Fruit fly (Drosophila melanogaster) S2 (cell line): Measurements from ENCODE around the gene CG43407.

Experiments used
- CG8478 ChIP-seq: fragments of >200 bp; optimal IDR thresholded peaks from 2 replicates; lab custom pipeline; 2018
- CTCF ChIP-seq, 2 experiments: fragments of >200 bp; optimal IDR thresholded peaks; 2 replicates each; lab custom pipeline; 2018

The CG43407 gene

DNA sequence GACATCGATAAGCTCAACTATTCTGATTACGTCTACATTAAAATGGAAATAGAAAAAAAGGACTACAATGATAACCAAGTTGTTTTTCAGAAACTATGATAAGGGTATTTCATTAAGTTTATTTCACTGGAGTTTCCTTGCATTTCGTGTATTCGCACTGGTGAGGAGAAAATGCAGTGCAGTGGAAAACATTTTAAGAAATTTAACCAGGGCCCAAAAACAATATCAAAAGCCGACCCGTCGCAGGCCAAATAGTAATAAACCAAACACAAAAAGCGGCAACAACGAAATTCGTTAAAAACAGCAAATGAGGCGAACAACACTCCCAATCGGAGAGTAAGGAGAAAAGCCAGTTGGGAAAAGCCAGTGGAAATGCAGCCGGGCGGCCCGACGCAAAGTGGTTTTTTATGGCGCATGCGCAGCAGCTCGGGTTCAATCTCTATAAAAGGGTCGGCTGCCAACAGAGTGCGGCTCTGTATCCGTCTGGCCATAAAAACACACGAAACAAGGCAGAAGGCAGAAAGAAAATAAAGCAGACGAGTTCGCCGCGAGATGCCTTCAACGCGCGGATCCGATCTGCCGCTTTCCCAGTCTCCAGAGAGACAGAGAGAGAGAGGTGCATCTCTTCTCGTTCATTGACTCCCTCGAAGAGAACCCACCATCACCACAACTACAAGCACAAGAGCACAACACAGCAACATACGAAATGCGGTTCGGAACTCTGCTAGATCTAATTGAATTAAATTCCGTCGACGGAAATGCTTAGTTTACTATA is 27.9 kb upstream of the CG43407 start:
- peak in 1 of 2 experiments; percentile 33 for TF ChIP-seq CTCF (optimal IDR thresholded peaks at IDR 0.05; lab: Kevin White, UChicago)
- TF ChIP-seq CG8478 (lab: Kevin White, UChicago): no peak

DNA sequence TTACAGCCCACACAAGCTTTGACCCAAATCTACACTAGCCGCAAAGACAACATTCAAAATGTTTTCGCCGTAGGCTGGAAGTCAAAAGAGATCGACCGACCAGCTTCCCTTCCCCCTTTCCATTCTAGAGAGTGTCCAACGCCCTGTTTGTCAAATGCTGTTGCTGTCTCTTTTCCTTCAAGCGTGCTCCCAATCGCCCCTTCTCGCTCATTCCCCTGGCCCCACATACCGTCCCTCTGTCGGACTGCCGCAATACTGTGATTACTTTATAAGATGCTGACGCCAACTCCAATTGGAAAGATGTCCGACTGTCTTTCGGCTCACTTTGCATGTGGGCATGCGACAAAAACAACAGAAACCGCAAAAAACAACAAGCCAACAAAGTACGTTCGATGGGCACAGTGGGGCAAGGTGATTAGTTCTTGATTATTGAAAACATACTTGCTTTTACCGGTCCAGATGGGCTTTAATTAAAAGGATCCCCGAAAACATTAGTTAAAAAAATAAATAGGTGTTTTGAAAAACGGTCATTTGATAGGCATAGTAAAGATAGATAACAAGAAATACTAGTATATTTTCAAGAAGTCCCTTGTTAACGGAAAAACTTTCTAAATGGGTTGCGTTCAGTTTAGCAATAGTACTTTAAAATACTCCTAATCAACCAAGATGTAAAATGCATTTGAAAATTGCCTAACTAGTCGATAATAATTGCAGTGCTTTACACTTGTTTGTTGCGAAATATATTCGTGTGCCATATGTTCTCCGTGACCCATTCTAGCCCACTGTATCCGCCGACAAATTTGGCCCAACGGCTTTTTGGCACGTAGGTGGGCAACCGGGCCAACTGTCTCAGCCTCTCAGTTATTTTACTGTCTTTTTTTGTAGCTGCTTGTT is 26.9 kb upstream of the CG43407 start:
- no peak for TF ChIP-seq CTCF (optimal IDR thresholded peaks at IDR 0.05; lab: Kevin White, UChicago)
- TF ChIP-seq CG8478 (lab: Kevin White, UChicago): no peak

dm6 chr3L:19079067-19079466 is 25.9 kb upstream of the CG43407 start:
- TF ChIP-seq CTCF (optimal IDR thresholded peaks at IDR 0.05; lab: Kevin White, UChicago): no peak
- no peak for TF ChIP-seq CG8478 (lab: Kevin White, UChicago)

DNA sequence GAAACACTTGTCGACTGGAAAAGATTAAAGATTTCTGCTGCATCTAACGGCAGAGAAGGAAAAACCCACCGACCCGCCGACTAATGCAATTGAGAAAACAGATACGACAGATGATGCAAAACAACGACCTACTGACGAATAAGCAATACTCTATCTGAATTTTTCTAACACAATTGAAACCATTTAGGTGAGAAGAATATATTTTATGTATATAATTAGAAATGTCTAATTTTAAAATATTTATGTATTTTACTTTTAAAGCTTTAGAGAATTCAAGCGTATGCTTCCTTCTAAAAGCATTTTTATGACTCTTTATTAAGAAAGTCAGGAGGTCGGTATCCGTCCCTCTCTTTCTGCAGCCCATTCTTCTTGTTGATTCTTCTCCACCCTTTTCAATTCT is 25.3 kb upstream of the CG43407 start:
- no peak for TF ChIP-seq CG8478 (lab: Kevin White, UChicago)
- no peak for TF ChIP-seq CTCF (optimal IDR thresholded peaks at IDR 0.05; lab: Kevin White, UChicago)

dm6 chr3L:19075976-19076375 is 22.8 kb upstream of the CG43407 start:
- TF ChIP-seq CTCF (optimal IDR thresholded peaks at IDR 0.05; lab: Kevin White, UChicago) (no peak), CG8478 (lab: Kevin White, UChicago) (no peak)

- no peak for TF ChIP-seq CG8478 (lab: Kevin White, UChicago)
- TF ChIP-seq CTCF (optimal IDR thresholded peaks at IDR 0.05; lab: Kevin White, UChicago): no peak
These were observed 21.6 kb upstream of the CG43407 start for dm6 chr3L:19074673-19075402.

dm6 chr3L:19073909-19074239 is 20.7 kb upstream of the CG43407 start:
- TF ChIP-seq CTCF (optimal IDR thresholded peaks at IDR 0.05; lab: Kevin White, UChicago) (no peak), CG8478 (lab: Kevin White, UChicago) (no peak)

DNA sequence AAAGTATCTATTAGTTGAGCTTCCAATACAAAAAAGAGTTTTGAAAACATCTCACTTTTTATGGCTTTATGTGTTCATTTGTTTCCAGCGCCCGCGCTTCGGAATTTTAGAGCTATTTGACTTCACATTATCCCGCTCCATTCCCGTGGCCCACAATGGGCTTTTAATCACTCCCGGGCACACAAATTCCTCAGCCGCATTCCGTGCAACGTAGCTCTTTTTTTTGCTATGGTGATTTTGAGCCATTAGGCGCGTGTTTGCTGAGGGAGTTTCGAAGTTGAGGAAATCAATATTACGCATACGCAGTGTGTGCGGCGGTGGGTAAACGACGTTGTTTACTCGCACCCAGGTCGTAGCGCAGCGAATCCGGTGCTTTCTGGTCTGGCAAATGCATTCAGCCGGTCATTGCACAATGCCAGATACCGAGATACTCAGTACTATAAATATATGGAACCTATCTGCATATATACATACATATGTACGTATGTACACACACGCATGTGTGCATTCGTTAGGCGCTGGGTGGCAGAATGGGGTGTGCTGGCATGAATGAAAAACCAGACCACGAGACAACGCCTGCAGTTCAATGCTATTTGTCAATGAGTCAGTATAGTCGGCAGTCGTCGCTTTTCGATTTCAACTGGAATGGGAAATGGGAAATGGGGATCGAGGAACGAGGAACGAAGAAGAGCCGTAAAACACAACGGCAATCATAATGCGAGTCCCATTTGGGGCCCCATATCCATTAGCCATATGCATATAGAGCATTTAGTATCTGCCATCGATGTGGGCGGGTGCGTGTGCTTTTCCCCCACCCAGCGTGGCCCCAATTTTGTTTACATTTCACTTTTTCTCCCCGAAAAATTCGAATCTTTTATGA is 20.1 kb upstream of the CG43407 start:
- TF ChIP-seq CG8478 (lab: Kevin White, UChicago) (no peak), CTCF (optimal IDR thresholded peaks at IDR 0.05; lab: Kevin White, UChicago) (no peak)

- TF ChIP-seq CG8478 (lab: Kevin White, UChicago): no peak
- no peak for TF ChIP-seq CTCF (optimal IDR thresholded peaks at IDR 0.05; lab: Kevin White, UChicago)
These were observed 19.0 kb upstream of the CG43407 start for dm6 chr3L:19072177-19072603.

DNA sequence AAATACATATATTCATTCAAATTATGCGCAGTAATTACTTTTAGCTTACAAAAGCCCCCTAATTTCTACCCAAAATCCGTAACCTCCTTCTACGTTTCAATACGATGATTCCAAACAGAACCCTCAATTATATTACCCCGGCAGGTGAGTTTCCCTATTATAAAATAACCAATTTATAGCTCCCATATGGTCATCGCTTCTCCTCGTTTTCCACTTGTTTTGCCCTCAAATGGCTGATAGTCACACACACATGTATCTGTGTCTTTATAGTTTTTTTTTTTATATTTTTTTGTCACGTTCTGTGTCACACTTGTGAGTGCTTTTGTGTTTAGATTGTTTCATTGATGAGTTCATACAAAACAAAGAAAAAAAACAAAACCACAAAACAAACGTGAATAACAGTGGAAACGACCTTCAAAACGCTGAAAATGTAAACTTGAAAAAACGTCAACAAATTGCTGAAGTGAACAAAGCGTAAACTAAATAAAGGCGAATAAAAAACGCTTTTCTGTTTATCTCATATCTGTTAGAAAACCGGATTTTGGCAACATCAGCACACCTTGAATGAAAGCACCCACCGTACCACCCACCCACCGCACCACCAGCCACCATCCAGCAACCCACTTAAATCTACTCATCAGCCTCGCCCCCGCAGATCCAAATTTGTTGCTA is 18.1 kb upstream of the CG43407 start:
- no peak for TF ChIP-seq CG8478 (lab: Kevin White, UChicago)
- TF ChIP-seq CTCF (optimal IDR thresholded peaks at IDR 0.05; lab: Kevin White, UChicago): no peak

dm6 chr3L:19063410-19063752 is 10.2 kb upstream of the CG43407 start:
- TF ChIP-seq CG8478 (lab: Kevin White, UChicago): no peak
- TF ChIP-seq CTCF (optimal IDR thresholded peaks at IDR 0.05; lab: Kevin White, UChicago): no peak

DNA sequence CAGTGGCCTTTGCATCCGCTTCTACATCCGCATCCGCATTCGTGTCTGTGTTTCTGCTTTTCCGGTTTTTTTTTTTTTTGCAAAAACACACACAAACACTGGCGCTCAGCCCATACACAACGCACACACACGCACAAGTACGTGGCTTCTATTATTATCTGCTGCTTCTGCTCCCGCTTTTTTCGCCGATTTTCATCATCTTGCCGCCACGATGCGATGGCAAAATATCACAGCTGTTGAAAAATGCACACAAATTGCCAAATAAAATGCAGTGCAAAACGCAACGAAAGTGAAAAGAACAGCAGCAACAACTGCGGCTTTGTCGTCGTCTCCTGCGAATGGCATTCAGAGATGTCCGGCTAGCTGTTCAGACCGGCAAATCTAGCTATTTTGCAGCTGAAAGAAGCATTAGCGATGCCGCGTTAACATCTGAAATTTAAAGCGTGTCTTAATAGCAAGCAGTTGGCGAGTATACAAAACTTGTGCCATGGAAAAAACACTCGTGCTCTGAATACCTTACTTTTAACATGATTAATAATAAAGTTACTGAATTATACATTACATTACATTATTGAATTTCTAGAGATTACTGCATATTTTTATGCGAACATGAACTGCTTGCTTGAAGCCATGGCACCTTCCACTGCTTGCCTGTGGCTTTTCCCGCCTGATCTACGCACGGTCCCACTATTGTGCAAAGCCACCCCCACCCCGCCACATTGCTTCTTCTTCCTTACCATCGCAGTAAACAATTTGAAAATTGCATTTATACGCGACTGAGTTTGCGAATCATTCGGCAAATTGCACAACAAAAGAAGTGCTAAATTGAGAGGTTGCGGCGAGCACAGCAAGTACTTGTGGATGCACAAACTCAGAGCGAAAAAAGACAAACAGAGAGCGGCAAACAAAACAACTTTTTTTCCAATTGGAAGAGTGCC is 9.6 kb upstream of the CG43407 start, which contains the start of the genes Ugt316A1 and Sfxn2:
TSS of gene Ugt316A1 (minus strand) at position 345 of the 938 bp plus-strand sequence.
TSS of gene Sfxn2 (plus strand) at position 694 of the 938 bp plus-strand sequence.
- TF ChIP-seq CTCF (optimal IDR thresholded peaks at IDR 0.05; lab: Kevin White, UChicago) (peak; percentile 56 to 60), CG8478 (lab: Kevin White, UChicago) (no peak)
